Fruit fly (Drosophila melanogaster): ENCODE results near the gene pbl.

DNA sequence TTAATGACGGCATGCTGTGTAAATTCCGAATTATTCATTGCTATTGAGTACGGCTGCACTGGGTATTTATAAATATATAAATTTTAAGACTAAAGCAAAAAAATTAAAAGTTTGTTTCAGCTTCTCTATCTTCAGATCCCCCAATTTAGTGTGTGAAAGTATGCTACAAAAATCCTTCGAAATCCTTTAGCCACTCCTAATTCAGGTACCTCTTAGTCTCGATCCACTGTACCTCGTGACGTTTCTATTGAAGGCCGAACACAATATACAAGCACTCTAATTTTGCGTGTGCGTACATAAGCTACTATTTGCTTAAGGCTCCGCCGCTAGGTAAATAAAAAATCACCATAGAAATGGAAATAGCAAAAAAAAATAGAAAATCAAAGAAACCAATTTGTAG, 45.2 kb downstream of the pbl start:
- TF ChIP-seq CG8478 (optimal IDR thresholded peaks at IDR 0.05) = no peak
- no peak for TF ChIP-seq CTCF (optimal IDR thresholded peaks at IDR 0.05)

All from S2 (cell line).